Fruit fly (Drosophila melanogaster): ENCODE measurements around the gene Nmdar2.

The Nmdar2 gene

dm6 chrX:1460278-1460872 lies 47.2 kb downstream of the Nmdar2 start, which contains the start of gene Lrpprc2:
Gene Lrpprc2, minus strand, starts transcription at chrX:1460617.
- no peak for TF ChIP-seq Vsx2 (GFP tag; optimal IDR thresholded peaks at IDR 0.05; ENCODE audit: partially characterized antibody)
- TF ChIP-seq sage (GFP tag; optimal IDR thresholded peaks at IDR 0.05), result no peak
- TF ChIP-seq Hr83 (GFP tag; optimal IDR thresholded peaks at IDR 0.05; ENCODE audit: poor library complexity, severe bottlenecking), result no peak
- no peak for TF ChIP-seq foxo (GFP tag; optimal IDR thresholded peaks at IDR 0.05)
- no peak for TF ChIP-seq lola (GFP tag; optimal IDR thresholded peaks at IDR 0.05)
- TF ChIP-seq usp (GFP tag; optimal IDR thresholded peaks at IDR 0.05), result no peak
- TF ChIP-seq rgr (GFP tag; optimal IDR thresholded peaks at IDR 0.05), result no peak
- no peak for TF ChIP-seq sv (GFP tag; optimal IDR thresholded peaks at IDR 0.05)
- TF ChIP-seq Hnf4 (GFP tag; optimal IDR thresholded peaks at IDR 0.05), result no peak
- TF ChIP-seq fru (GFP tag; optimal IDR thresholded peaks at IDR 0.05), result no peak
- no peak for TF ChIP-seq Dfd (GFP tag; optimal IDR thresholded peaks at IDR 0.05)
- no peak for TF ChIP-seq woc (GFP tag; optimal IDR thresholded peaks at IDR 0.05)
- TF ChIP-seq CG32264 (GFP tag; optimal IDR thresholded peaks at IDR 0.05), result no peak
- no peak for TF ChIP-seq pan (optimal IDR thresholded peaks at IDR 0.05)
- no peak for TF ChIP-seq Abd-B (GFP tag; optimal IDR thresholded peaks at IDR 0.05)

dm6 chrX:1456954-1457353 lies 50.7 kb downstream of the Nmdar2 start, which contains the start of gene CG14785:
Gene CG14785, minus strand, starts transcription at chrX:1457054.
- TF ChIP-seq Hnf4 (GFP tag; optimal IDR thresholded peaks at IDR 0.05) (no peak), sv (GFP tag; optimal IDR thresholded peaks at IDR 0.05) (no peak), N (GFP tag; optimal IDR thresholded peaks at IDR 0.05) (no peak), HLH106 (tag; optimal IDR thresholded peaks at IDR 0.05) (no peak), Dif (GFP tag; optimal IDR thresholded peaks at IDR 0.05; ENCODE audit: partially characterized antibody) (no peak), CG32264 (GFP tag; optimal IDR thresholded peaks at IDR 0.05) (no peak), OdsH (GFP tag; optimal IDR thresholded peaks at IDR 0.05) (no peak), usp (GFP tag; optimal IDR thresholded peaks at IDR 0.05) (no peak), Myc (optimal IDR thresholded peaks at IDR 0.05) (no peak), Rel (GFP tag; optimal IDR thresholded peaks at IDR 0.05) (no peak), Rel (tag; optimal IDR thresholded peaks at IDR 0.05) (no peak)

dm6 chrX:1454837-1455236 lies 52.8 kb downstream of the Nmdar2 start:
- no peak for TF ChIP-seq CrebA (GFP tag; optimal IDR thresholded peaks at IDR 0.05; ENCODE audit: borderline replicate concordance)
- TF ChIP-seq Hr83 (GFP tag; optimal IDR thresholded peaks at IDR 0.05; ENCODE audit: poor library complexity, severe bottlenecking), result no peak
- no peak for TF ChIP-seq jim (GFP tag; optimal IDR thresholded peaks at IDR 0.05)
- no peak for TF ChIP-seq psq (GFP tag; optimal IDR thresholded peaks at IDR 0.05)
- TF ChIP-seq h (GFP tag; optimal IDR thresholded peaks at IDR 0.05), result no peak
- no peak for TF ChIP-seq Myc (optimal IDR thresholded peaks at IDR 0.05)
- TF ChIP-seq Rel (GFP tag; optimal IDR thresholded peaks at IDR 0.05), result no peak
- no peak for TF ChIP-seq Rel (tag; optimal IDR thresholded peaks at IDR 0.05)
- TF ChIP-seq CG9705 (GFP tag; optimal IDR thresholded peaks at IDR 0.05), result no peak
- no peak for TF ChIP-seq dsf (GFP tag; optimal IDR thresholded peaks at IDR 0.05; ENCODE audit: borderline replicate concordance)
- no peak for TF ChIP-seq GATAd (GFP tag; optimal IDR thresholded peaks at IDR 0.05)
- TF ChIP-seq Dfd (GFP tag; optimal IDR thresholded peaks at IDR 0.05), result no peak
- TF ChIP-seq ey (GFP tag; optimal IDR thresholded peaks at IDR 0.05), result no peak
- no peak for TF ChIP-seq dmrt93B (GFP tag; optimal IDR thresholded peaks at IDR 0.05)
- TF ChIP-seq fru (GFP tag; optimal IDR thresholded peaks at IDR 0.05), result no peak
- TF ChIP-seq foxo (GFP tag; optimal IDR thresholded peaks at IDR 0.05), result no peak
- TF ChIP-seq Abd-B (GFP tag; optimal IDR thresholded peaks at IDR 0.05), result no peak
- TF ChIP-seq sage (GFP tag; optimal IDR thresholded peaks at IDR 0.05), result no peak

- TF ChIP-seq sage (GFP tag; optimal IDR thresholded peaks at IDR 0.05) (no peak), woc (GFP tag; optimal IDR thresholded peaks at IDR 0.05) (no peak), Hr78 (GFP tag; optimal IDR thresholded peaks at IDR 0.05) (no peak), OdsH (GFP tag; optimal IDR thresholded peaks at IDR 0.05) (no peak), Myc (optimal IDR thresholded peaks at IDR 0.05) (no peak), usp (GFP tag; optimal IDR thresholded peaks at IDR 0.05) (no peak), Abd-B (GFP tag; optimal IDR thresholded peaks at IDR 0.05) (no peak), Jra (GFP tag; optimal IDR thresholded peaks at IDR 0.05) (no peak), sv (GFP tag; optimal IDR thresholded peaks at IDR 0.05) (no peak)
These were observed 55.5 kb downstream of the Nmdar2 start, which contains the start of gene Gr2a for dm6 chrX:1452130-1452529. Gene Gr2a, plus strand, starts transcription at chrX:1452430.
